Worm (Caenorhabditis elegans) whole organism, L1 larva: Measurements from ENCODE around the gene F46C5.4.

Experiments used
- C04F5.9 ChIP-seq: sonication (generic microtip); optimal IDR thresholded peaks from 2 replicates; lab custom pipeline; 2016; ENCODE audit warnings: missing genetic modification characterization, missing compliant biosample characterization
- C16A3.4 ChIP-seq: fragments of 150-350 bp; optimal IDR thresholded peaks from 2 replicates; lab custom pipeline; 2014; ENCODE audit warnings: missing biosample characterization, missing genetic modification characterization
- C34B4.2 ChIP-seq: sonication (generic microtip); optimal IDR thresholded peaks from 2 replicates; lab custom pipeline; 2017; ENCODE audit warnings: mild to moderate bottlenecking, missing genetic modification characterization, missing compliant biosample characterization
- F16B12.6 ChIP-seq: fragments of 150-350 bp; optimal IDR thresholded peaks from 2 replicates; lab custom pipeline; 2014; ENCODE audit warnings: missing biosample characterization, missing genetic modification characterization
- Y116A8C.19 ChIP-seq: sonication (generic microtip); optimal IDR thresholded peaks from 2 replicates; lab custom pipeline; 2016; ENCODE audit warnings: missing compliant biosample characterization, missing genetic modification characterization, borderline replicate concordance
- aha-1 ChIP-seq: fragments of 150-350 bp; optimal IDR thresholded peaks from 2 replicates; lab custom pipeline; 2014; ENCODE audit warnings: missing biosample characterization, missing genetic modification characterization
- alr-1 ChIP-seq: fragments of 200-800 bp; sonication (Bioruptor generic); optimal IDR thresholded peaks from 2 replicates; lab custom pipeline; 2018; ENCODE audit warnings: borderline replicate concordance, mild to moderate bottlenecking, missing genetic modification characterization, missing compliant biosample characterization
- blmp-1 ChIP-seq: fragments of 150-350 bp; optimal IDR thresholded peaks from 2 replicates; lab custom pipeline; 2014; ENCODE audit warnings: missing biosample characterization, missing genetic modification characterization
- ceh-82 ChIP-seq, 3 experiments: fragments of 150-350 bp in 1 of 3; sonication (generic microtip) in 2 of 3; optimal IDR thresholded peaks; 2 replicates each; lab custom pipeline; 2014 to 2017; ENCODE audit warnings: missing biosample characterization in 3 of 3, missing genetic modification characterization in 3 of 3
- ceh-90 ChIP-seq: sonication (generic microtip); optimal IDR thresholded peaks from 2 replicates; lab custom pipeline; 2016; ENCODE audit warnings: missing genetic modification characterization, missing compliant biosample characterization
- dsc-1 ChIP-seq: sonication (generic microtip); optimal IDR thresholded peaks from 2 replicates; lab custom pipeline; 2016; ENCODE audit warnings: mild to moderate bottlenecking, missing genetic modification characterization, missing compliant biosample characterization
- efl-1 ChIP-seq, 4 experiments: fragments of 150-350 bp; optimal IDR thresholded peaks in 3 of 4; peaks in 1 of 4; 1 replicate in 1 of 4; 2 replicates in 3 of 4; lab custom pipeline; 2014; ENCODE audit warnings: missing biosample characterization in 2 of 4, missing genetic modification characterization in 2 of 4, missing genetic modification reagents in 2 of 4
- egl-13 ChIP-seq: sonication (generic microtip); optimal IDR thresholded peaks from 2 replicates; lab custom pipeline; 2016; ENCODE audit warnings: missing genotype, missing genetic modification reagents, missing genetic modification characterization, missing compliant biosample characterization
- egl-27 ChIP-seq, 2 experiments: fragments of 150-350 bp in 1 of 2; sonication (generic microtip); optimal IDR thresholded peaks; 3 replicates each; lab custom pipeline; 2017 to 2018; ENCODE audit warnings: missing biosample characterization in 2 of 2, missing genetic modification characterization in 2 of 2, missing genetic modification reagents in 2 of 2
- elt-2 ChIP-seq: sonication (generic microtip); optimal IDR thresholded peaks from 2 replicates; lab custom pipeline; 2016; ENCODE audit warnings: missing genetic modification characterization, mild to moderate bottlenecking, inconsistent platforms, missing compliant biosample characterization, missing genetic modification reagents
- elt-3 ChIP-seq, 6 experiments: fragments of 150-350 bp in 1 of 6; sonication (generic microtip); optimal IDR thresholded peaks; 2 replicates each; lab custom pipeline; 2017 to 2018; ENCODE audit warnings: missing biosample characterization in 6 of 6, missing genetic modification characterization in 6 of 6, inconsistent platforms in 1 of 6
- ets-5 ChIP-seq: fragments of 200-800 bp; sonication (Bioruptor generic); IDR thresholded peaks from 2 replicates; pipeline ENCODE4 v1.3.6; 2022; ENCODE audit warnings: missing genetic modification characterization, missing compliant biosample characterization
- fkh-10 ChIP-seq: sonication (generic microtip); optimal IDR thresholded peaks from 2 replicates; lab custom pipeline; 2017; ENCODE audit warnings: missing biosample characterization, missing genetic modification reagents, missing genetic modification characterization
- fos-1 ChIP-seq: fragments of 150-350 bp; optimal IDR thresholded peaks from 2 replicates; lab custom pipeline; 2014; ENCODE audit warnings: missing biosample characterization, missing genetic modification characterization
- grh-1 ChIP-seq: fragments of 200-800 bp; sonication (Bioruptor generic); IDR thresholded peaks from 2 replicates; pipeline ENCODE4 v1.3.6; 2022; ENCODE audit warnings: missing genetic modification reagents, missing genetic modification characterization, missing compliant biosample characterization
- irx-1 ChIP-seq: sonication (generic microtip); optimal IDR thresholded peaks from 2 replicates; lab custom pipeline; 2016; ENCODE audit warnings: missing genetic modification characterization, missing compliant biosample characterization
- lin-13 ChIP-seq: fragments of 150-350 bp; optimal IDR thresholded peaks from 2 replicates; lab custom pipeline; 2014; ENCODE audit warnings: missing biosample characterization, missing genetic modification reagents, missing genetic modification characterization
- lin-14 ChIP-seq: fragments of 200-800 bp; sonication (Bioruptor generic); optimal IDR thresholded peaks from 2 replicates; lab custom pipeline; 2018; ENCODE audit warnings: mild to moderate bottlenecking, missing genetic modification characterization, moderate library complexity, missing compliant biosample characterization
- lin-35 ChIP-seq, 2 experiments: fragments of 150-350 bp; optimal IDR thresholded peaks; 2 replicates each; lab custom pipeline; 2014; ENCODE audit warnings: missing biosample characterization in 2 of 2, missing genetic modification characterization in 2 of 2, missing genetic modification reagents in 2 of 2
- lir-3 ChIP-seq: sonication (generic microtip); optimal IDR thresholded peaks from 2 replicates; lab custom pipeline; 2016; ENCODE audit warnings: mild to moderate bottlenecking, missing genetic modification characterization, moderate library complexity, missing compliant biosample characterization; ENCODE audit not compliant: poor library complexity
- lsy-2 ChIP-seq, 2 experiments: fragments of 150-350 bp; optimal IDR thresholded peaks; 2 replicates each; lab custom pipeline; 2014; ENCODE audit warnings: missing biosample characterization in 2 of 2, missing genetic modification characterization in 2 of 2
- mab-9 ChIP-seq: fragments of 200-800 bp; sonication (Bioruptor generic); IDR thresholded peaks from 2 replicates; pipeline ENCODE4 v1.3.6; 2022; ENCODE audit warnings: missing genetic modification reagents, missing genetic modification characterization, missing compliant biosample characterization
- mep-1 ChIP-seq: fragments of 150-350 bp; optimal IDR thresholded peaks from 2 replicates; lab custom pipeline; 2014; ENCODE audit warnings: missing biosample characterization, missing genetic modification characterization
- nhr-11 ChIP-seq: fragments of 150-350 bp; optimal IDR thresholded peaks from 2 replicates; lab custom pipeline; 2014; ENCODE audit warnings: missing biosample characterization, missing genetic modification characterization
- nhr-12 ChIP-seq: sonication (generic microtip); optimal IDR thresholded peaks from 2 replicates; lab custom pipeline; 2017; ENCODE audit warnings: missing biosample characterization, missing genetic modification characterization
- nhr-19 ChIP-seq: fragments of 200-800 bp; sonication (Bioruptor generic); conservative IDR thresholded peaks from 2 replicates; pipeline ENCODE4 v1.3.6; 2022; ENCODE audit warnings: missing genetic modification characterization, missing compliant biosample characterization
- nhr-20 ChIP-seq: sonication (generic microtip); optimal IDR thresholded peaks from 2 replicates; lab custom pipeline; 2016; ENCODE audit warnings: mild to moderate bottlenecking, missing genetic modification characterization, missing compliant biosample characterization
- nhr-237 ChIP-seq: fragments of 150-350 bp; optimal IDR thresholded peaks from 2 replicates; lab custom pipeline; 2014; ENCODE audit warnings: missing biosample characterization, missing genetic modification characterization
- nhr-71 ChIP-seq: sonication (generic microtip); optimal IDR thresholded peaks from 2 replicates; lab custom pipeline; 2016; ENCODE audit warnings: mild to moderate bottlenecking, missing genetic modification characterization, moderate library complexity, missing compliant biosample characterization
- nhr-77 ChIP-seq: fragments of 150-350 bp; optimal IDR thresholded peaks from 2 replicates; lab custom pipeline; 2014; ENCODE audit warnings: missing biosample characterization, missing genetic modification characterization
- nhr-84 ChIP-seq: sonication (generic microtip); optimal IDR thresholded peaks from 2 replicates; lab custom pipeline; 2017; ENCODE audit warnings: missing biosample characterization, missing genetic modification characterization
- nhr-85 ChIP-seq: sonication (generic microtip); peaks from one replicate; lab custom pipeline; 2016; ENCODE audit warnings: missing genetic modification characterization, inconsistent platforms, missing compliant biosample characterization
- nhr-90 ChIP-seq: sonication (generic microtip); optimal IDR thresholded peaks from 2 replicates; lab custom pipeline; 2016; ENCODE audit warnings: mild to moderate bottlenecking, missing genetic modification characterization, missing compliant biosample characterization; ENCODE audit not compliant: poor library complexity
- pag-3 ChIP-seq: sonication (generic microtip); optimal IDR thresholded peaks from 2 replicates; lab custom pipeline; 2017; ENCODE audit warnings: missing genetic modification characterization, mild to moderate bottlenecking, missing compliant biosample characterization, antibody characterized with exemption, borderline replicate concordance; ENCODE audit not compliant: insufficient read depth
- pqm-1 ChIP-seq: sonication (generic microtip); optimal IDR thresholded peaks from 3 replicates; lab custom pipeline; 2017; ENCODE audit warnings: missing biosample characterization, missing genetic modification characterization
- rnt-1 ChIP-seq: sonication (generic microtip); optimal IDR thresholded peaks from 2 replicates; lab custom pipeline; 2016; ENCODE audit warnings: mild to moderate bottlenecking, missing genetic modification characterization, moderate library complexity, missing compliant biosample characterization
- snpc-4 ChIP-seq: fragments of 150-350 bp; optimal IDR thresholded peaks from 2 replicates; lab custom pipeline; 2014; ENCODE audit warnings: missing biosample characterization, missing genetic modification characterization
- tbx-2 ChIP-seq: sonication (generic microtip); optimal IDR thresholded peaks from 2 replicates; lab custom pipeline; 2016; ENCODE audit warnings: missing genetic modification characterization, missing compliant biosample characterization
- unc-86 ChIP-seq: sonication (generic microtip); optimal IDR thresholded peaks from 2 replicates; lab custom pipeline; 2016; ENCODE audit warnings: missing genetic modification characterization, missing compliant biosample characterization
- unc-98 ChIP-seq: fragments of 200-800 bp; sonication (Bioruptor generic); IDR thresholded peaks from 2 replicates; pipeline ENCODE4 v1.3.6; 2022; ENCODE audit warnings: missing genetic modification characterization, missing compliant biosample characterization
- vab-15 ChIP-seq: sonication (generic microtip); optimal IDR thresholded peaks from 2 replicates; lab custom pipeline; 2017; ENCODE audit warnings: missing genotype, mild to moderate bottlenecking, missing genetic modification characterization, missing compliant biosample characterization
- ztf-4 ChIP-seq: fragments of 150-350 bp; optimal IDR thresholded peaks from 2 replicates; lab custom pipeline; 2014; ENCODE audit warnings: missing biosample characterization, missing genetic modification characterization

The F46C5.4 gene

ce11 chrII:8811825-8812224 lies 24.1 kb upstream of the F46C5.4 start:
- peak; percentile 9 for TF ChIP-seq lin-13 (GFP tag; lab: Kevin White, UChicago)
- 0 out of 2 replicates have a peak, but pooled peaks have one; percentile 35 for TF ChIP-seq nhr-19 (GFP tag; lab: Robert Waterston, UW)
- peak in 1 of 6 experiments; percentile 42 for TF ChIP-seq elt-3 (tag; optimal IDR thresholded peaks at IDR 0.05; lab: Kevin White, UChicago)
- TF ChIP-seq nhr-90 (tag; lab: Kevin White, UChicago) = no peak

DNA sequence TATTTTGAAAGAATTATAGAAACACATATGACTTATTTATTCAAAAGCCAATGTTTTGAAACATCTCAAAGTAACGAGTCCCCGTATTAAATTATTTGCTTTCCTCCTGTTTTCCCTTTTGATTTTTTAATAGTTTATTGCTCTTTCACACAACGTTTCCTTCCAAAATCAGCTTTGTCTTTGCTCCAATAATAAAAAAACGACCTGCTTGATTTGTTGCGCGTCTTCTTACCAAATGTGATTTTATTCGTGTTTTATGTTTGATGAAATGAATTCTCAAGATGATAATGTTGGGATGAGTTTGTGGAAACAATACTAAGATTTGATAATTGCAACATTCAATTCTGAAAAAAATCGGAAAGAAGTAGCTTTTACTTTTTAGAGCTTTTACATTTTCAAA lies 23.5 kb upstream of the F46C5.4 start:
- TF ChIP-seq efl-1 (optimal IDR thresholded peaks at IDR 0.05; lab: Kevin White, UChicago) (no peak), efl-1 (GFP tag; optimal IDR thresholded peaks at IDR 0.05 in 1 of 2; lab: Kevin White, UChicago) (peak in 1 of 2 experiments; percentile 45), elt-3 (tag; optimal IDR thresholded peaks at IDR 0.05; lab: Kevin White, UChicago) (peak in 1 of 6 experiments; percentile 23), tbx-2 (tag; lab: Kevin White, UChicago) (no peak)

- TF ChIP-seq nhr-11 (no peak), irx-1 (tag; lab: Kevin White, UChicago) (peak; percentile 36), fkh-10 (GFP tag; lab: Kevin White, UChicago) (no peak), lir-3 (peak; percentile 61), ceh-90 (no peak), mep-1 (tag; lab: Kevin White, UChicago) (peak; percentile 13), unc-86 (tag; lab: Kevin White, UChicago) (no peak), F16B12.6 (no peak), ztf-4 (tag; lab: Kevin White, UChicago) (no peak), unc-98 (GFP tag; lab: Robert Waterston, UW) (no peak), dsc-1 (no peak), egl-27 (tag; optimal IDR thresholded peaks at IDR 0.05; lab: Kevin White, UChicago) (no peak), rnt-1 (tag; lab: Kevin White, UChicago) (no peak), nhr-19 (GFP tag; lab: Robert Waterston, UW) (peak; percentile 93), fos-1 (tag; lab: Kevin White, UChicago) (no peak), nhr-237 (tag; lab: Kevin White, UChicago) (no peak), grh-1 (GFP tag; lab: Robert Waterston, UW) (no peak), vab-15 (peak; percentile 28), C04F5.9 (tag; lab: Kevin White, UChicago) (no peak), aha-1 (no peak), elt-2 (tag; lab: Kevin White, UChicago) (no peak), mab-9 (GFP tag; lab: Robert Waterston, UW) (no peak), lin-14 (peak; percentile 74), egl-13 (no peak), pag-3 (tag; lab: Kevin White, UChicago) (no peak), nhr-85 (tag; lab: Kevin White, UChicago) (peak; percentile 98), blmp-1 (tag; lab: Kevin White, UChicago) (peak; percentile 86), C16A3.4 (tag; lab: Kevin White, UChicago) (peak; percentile 70), tbx-2 (tag; lab: Kevin White, UChicago) (peak; percentile 73), lin-13 (GFP tag; lab: Kevin White, UChicago) (peak; percentile 27), Y116A8C.19 (tag; lab: Kevin White, UChicago) (no peak), snpc-4 (no peak), nhr-90 (tag; lab: Kevin White, UChicago) (peak; percentile 74), nhr-20 (peak; percentile 93), lsy-2 (tag; optimal IDR thresholded peaks at IDR 0.05; lab: Kevin White, UChicago) (peak in 1 of 2 experiments; percentile 90), C34B4.2 (tag; lab: Kevin White, UChicago) (no peak), nhr-71 (tag; lab: Kevin White, UChicago) (peak; percentile 89), lin-35 (GFP tag; optimal IDR thresholded peaks at IDR 0.05; lab: Kevin White, UChicago) (peak in 1 of 2 experiments; percentile 70), pqm-1 (tag; lab: Kevin White, UChicago) (no peak), nhr-77 (tag; lab: Kevin White, UChicago) (peak; percentile 10), alr-1 (no peak), ceh-82 (tag; optimal IDR thresholded peaks at IDR 0.05; lab: Kevin White, UChicago) (peak in 1 of 3 experiments; percentile 5), ets-5 (no peak), nhr-12 (no peak), nhr-84 (no peak)
These were observed 22.2 kb upstream of the F46C5.4 start for ce11 chrII:8813659-8814058.
